Fruit fly (Drosophila melanogaster): ENCODE data around the gene CG14989.

CG14989 gene

DNA sequence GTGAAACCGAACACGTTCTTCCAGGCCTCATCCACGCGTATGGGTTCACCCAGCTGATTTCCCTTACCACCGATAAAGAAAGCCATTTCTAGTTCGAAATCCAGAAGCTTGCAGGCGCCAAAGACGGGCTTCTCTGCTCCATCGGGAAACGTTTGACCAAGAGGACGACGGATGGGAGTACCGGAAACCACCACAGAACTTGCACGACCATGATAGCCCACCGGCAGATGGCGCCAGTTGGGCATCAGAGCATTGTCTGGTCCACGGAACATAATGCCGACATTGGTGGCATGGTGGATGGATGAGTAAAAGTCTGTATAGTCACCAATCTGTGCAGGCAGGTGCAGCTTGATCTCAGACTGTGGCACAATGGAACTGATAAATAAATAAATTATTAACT is 14.7 kb upstream of the CG14989 start:
- TF ChIP-seq dsf (GFP tag; optimal IDR thresholded peaks at IDR 0.05; ENCODE audit: borderline replicate concordance), result no peak
- TF ChIP-seq Abd-B (GFP tag; optimal IDR thresholded peaks at IDR 0.05), result no peak
- no peak for TF ChIP-seq pan (optimal IDR thresholded peaks at IDR 0.05)

DNA sequence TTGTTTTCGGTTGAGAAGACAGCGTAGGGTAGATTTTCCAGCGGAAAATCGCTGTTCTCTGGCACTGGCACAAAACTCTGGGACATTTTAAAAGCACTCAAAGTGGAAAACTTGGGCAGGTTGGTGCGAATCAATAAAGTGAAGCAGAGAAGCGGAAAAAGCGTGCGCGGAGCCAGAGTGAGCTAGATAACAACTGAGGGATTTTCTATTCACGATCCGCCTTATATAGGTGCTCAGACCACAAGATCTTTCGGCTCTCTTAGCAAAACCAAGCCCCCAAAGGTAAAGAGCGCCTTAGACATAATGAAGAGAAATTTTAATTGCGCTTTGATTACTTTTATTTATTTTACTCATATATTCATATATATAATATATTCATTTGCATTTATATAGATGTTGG is 13.6 kb upstream of the CG14989 start, which contains the start of gene Faa:
Gene Faa (minus strand): TSS at position 200 of the 400 bp plus-strand sequence.
- TF ChIP-seq Hr83 (GFP tag; optimal IDR thresholded peaks at IDR 0.05; ENCODE audit: poor library complexity, severe bottlenecking) (no peak), usp (GFP tag; optimal IDR thresholded peaks at IDR 0.05) (no peak), Dfd (GFP tag; optimal IDR thresholded peaks at IDR 0.05) (no peak), h (GFP tag; optimal IDR thresholded peaks at IDR 0.05) (no peak)

DNA sequence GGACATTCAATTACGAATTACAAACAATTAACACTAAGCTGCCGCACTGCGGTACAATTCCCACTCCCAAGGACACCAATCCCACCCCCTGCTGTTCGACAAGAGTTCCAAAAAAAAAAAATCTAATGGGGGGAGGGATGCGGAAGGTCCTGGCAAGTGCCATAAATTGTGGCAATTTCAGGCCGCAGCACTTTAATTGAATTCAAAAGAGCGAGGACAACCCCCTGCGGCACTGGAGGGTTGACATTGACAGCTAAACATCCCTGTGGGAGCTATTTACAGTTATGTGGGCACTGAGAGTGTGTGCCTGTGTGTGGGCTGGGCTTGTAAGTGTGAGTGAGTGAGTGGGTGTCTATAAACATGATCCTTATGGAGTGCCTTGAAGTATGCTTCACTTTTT is 10.5 kb upstream of the CG14989 start:
- TF ChIP-seq Myc (optimal IDR thresholded peaks at IDR 0.05) (no peak), Hnf4 (GFP tag; optimal IDR thresholded peaks at IDR 0.05) (no peak), sage (GFP tag; optimal IDR thresholded peaks at IDR 0.05) (no peak), Mio (GFP tag; optimal IDR thresholded peaks at IDR 0.05) (no peak), Hr78 (GFP tag; optimal IDR thresholded peaks at IDR 0.05) (no peak), GATAd (GFP tag; optimal IDR thresholded peaks at IDR 0.05) (no peak), tai (GFP tag; optimal IDR thresholded peaks at IDR 0.05) (no peak), Jra (GFP tag; optimal IDR thresholded peaks at IDR 0.05) (no peak), N (GFP tag; optimal IDR thresholded peaks at IDR 0.05) (no peak), psq (GFP tag; optimal IDR thresholded peaks at IDR 0.05) (no peak), foxo (GFP tag; optimal IDR thresholded peaks at IDR 0.05) (no peak), Abd-B (GFP tag; optimal IDR thresholded peaks at IDR 0.05) (no peak), fru (GFP tag; optimal IDR thresholded peaks at IDR 0.05) (no peak), dsf (GFP tag; optimal IDR thresholded peaks at IDR 0.05; ENCODE audit: borderline replicate concordance) (no peak), CrebA (GFP tag; optimal IDR thresholded peaks at IDR 0.05; ENCODE audit: borderline replicate concordance) (no peak), lola (GFP tag; optimal IDR thresholded peaks at IDR 0.05) (no peak), CG32264 (GFP tag; optimal IDR thresholded peaks at IDR 0.05) (no peak), CG9705 (GFP tag; optimal IDR thresholded peaks at IDR 0.05) (no peak), Sp1 (GFP tag; optimal IDR thresholded peaks at IDR 0.05) (no peak), Vsx2 (GFP tag; optimal IDR thresholded peaks at IDR 0.05; ENCODE audit: partially characterized antibody) (no peak)

DNA sequence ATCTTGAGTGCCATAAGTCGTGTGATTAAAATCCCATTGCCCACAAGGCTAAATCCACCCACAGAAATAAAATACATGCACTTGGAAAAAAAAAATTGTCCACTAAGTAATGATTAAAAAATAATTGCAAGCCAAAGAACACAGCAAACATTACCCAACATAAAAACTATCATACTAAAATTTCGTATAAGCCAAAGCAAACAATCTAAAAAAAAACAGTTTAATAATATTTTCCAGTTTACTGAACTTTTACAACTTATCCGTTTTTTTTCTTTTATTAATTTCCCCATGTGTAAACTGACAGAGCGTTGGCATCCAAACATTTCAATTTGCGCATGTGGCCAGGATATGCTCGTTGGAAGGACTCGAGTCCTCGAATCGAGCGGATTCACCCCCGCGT is 7.1 kb upstream of the CG14989 start:
- no peak for TF ChIP-seq Sp1 (GFP tag; optimal IDR thresholded peaks at IDR 0.05)

DNA sequence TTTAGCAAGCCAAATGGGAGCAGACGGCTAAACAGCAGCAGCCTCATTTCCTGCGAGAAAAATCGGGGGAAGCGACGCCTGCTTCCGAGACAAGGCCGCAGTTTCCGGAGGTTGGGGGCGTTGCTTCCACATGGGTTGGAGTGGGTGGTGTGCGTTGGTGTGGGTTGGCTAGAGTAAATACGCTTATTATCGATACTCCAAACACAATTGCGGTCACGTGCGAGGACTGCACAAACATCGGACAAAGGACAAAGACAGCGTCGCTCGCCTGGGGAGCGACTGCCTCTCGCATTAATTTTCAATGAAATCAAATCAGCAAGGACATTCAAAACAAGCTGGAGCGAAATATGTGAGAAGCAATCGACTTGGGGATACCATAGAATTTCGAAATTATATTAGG is 6.1 kb upstream of the CG14989 start:
- TF ChIP-seq Jra (GFP tag; optimal IDR thresholded peaks at IDR 0.05), result no peak
- TF ChIP-seq Hnf4 (GFP tag; optimal IDR thresholded peaks at IDR 0.05), result no peak
- no peak for TF ChIP-seq ey (GFP tag; optimal IDR thresholded peaks at IDR 0.05)

DNA sequence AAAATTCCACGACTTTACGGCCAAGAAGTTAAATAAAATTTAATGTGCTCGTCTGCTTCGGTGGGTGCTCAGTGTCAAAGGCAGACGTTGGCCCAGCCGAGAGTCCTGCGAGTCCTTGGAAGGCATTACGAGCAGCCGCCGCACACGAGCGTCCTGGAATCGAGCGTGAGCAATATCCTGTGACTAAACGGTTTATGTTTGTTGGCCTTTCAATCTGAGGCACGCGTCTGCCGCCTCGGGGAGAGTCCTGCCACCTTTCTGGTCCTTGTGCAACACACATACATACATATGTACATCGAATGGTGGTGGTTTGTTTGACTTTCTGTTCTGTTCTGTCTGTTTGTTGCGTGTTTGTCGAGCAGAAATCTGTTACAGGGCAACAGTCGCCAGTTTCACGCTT is 3.9 kb upstream of the CG14989 start:
- no peak for TF ChIP-seq Jra (GFP tag; optimal IDR thresholded peaks at IDR 0.05)
- TF ChIP-seq dmrt93B (GFP tag; optimal IDR thresholded peaks at IDR 0.05), result no peak
- no peak for TF ChIP-seq Myc (optimal IDR thresholded peaks at IDR 0.05)

DNA sequence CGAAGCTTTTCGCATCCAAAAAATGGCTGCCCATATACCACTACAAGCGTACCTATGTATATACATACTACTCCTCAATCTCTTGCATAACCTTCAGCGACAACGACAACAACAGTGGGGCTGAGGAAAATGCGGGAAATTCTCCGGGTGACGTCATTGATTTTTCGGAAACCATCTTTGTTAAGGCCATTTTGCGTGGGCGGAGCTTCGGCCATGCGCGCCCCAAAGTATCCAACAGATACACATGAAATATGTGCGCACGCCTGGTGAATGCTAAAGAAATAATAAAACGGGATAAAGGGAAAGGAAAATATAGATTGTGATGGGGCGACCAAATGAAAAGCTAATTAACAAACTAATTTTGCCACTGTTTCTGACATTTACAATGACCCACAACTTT is 1.5 kb upstream of the CG14989 start:
- TF ChIP-seq br (GFP tag; optimal IDR thresholded peaks at IDR 0.05), result no peak
- TF ChIP-seq h (GFP tag; optimal IDR thresholded peaks at IDR 0.05), result no peak

DNA sequence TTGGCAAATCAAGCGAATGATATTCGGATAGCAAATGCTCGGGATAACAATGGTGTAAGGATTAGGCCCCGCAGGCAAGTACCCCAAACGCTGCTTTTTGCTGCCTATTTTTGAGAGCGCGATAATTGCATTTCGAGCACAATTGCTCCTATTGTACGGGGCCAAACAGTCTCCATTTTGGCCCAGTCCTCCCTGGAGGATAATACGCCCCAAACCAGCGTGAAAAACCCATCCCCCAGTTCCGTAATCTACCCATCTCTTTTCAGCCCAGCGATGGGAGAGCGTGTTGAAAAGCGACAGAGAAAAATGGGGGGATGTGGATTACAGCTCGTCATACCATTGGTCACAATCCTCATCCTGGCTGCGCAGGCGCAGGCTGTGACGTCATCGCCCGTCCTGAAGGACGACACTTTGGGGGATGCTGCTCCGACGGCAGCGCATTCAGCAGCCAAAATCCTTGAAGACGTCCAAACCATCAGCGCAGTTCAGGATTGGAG is 1.4 kb downstream of the CG14989 start, which contains the start of gene Gad1:
Gene Gad1 (minus strand): TSS at position 51 of the 497 bp plus-strand sequence.
- TF ChIP-seq Vsx2 (GFP tag; optimal IDR thresholded peaks at IDR 0.05; ENCODE audit: partially characterized antibody) (peak; percentile 35), Hr78 (GFP tag; optimal IDR thresholded peaks at IDR 0.05) (no peak), Abd-B (GFP tag; optimal IDR thresholded peaks at IDR 0.05) (no peak), jim (GFP tag; optimal IDR thresholded peaks at IDR 0.05) (no peak)
